Fruit fly (Drosophila melanogaster): ENCODE results near the gene Ttc26.
A peak's percentile ranks its signal among the peaks of the same experiment; 100 is the strongest.

Gene Ttc26

dm6 chr3R:15803502-15804461, 29.6 kb downstream of the Ttc26 start, which contains the start of gene alpha-Man-IIb:
TSS of gene alpha-Man-IIb (plus strand) at chr3R:15804248.
- peak; percentile 54 for TF ChIP-seq fru (GFP tag; optimal IDR thresholded peaks at IDR 0.05)
- no peak for TF ChIP-seq Mio (GFP tag; optimal IDR thresholded peaks at IDR 0.05)
- TF ChIP-seq sage (GFP tag; optimal IDR thresholded peaks at IDR 0.05) = no peak
- no peak for TF ChIP-seq GATAd (GFP tag; optimal IDR thresholded peaks at IDR 0.05)
- no peak for TF ChIP-seq jim (GFP tag; optimal IDR thresholded peaks at IDR 0.05)
- TF ChIP-seq Hr83 (GFP tag; optimal IDR thresholded peaks at IDR 0.05; ENCODE audit: poor library complexity, severe bottlenecking) = peak; percentile 41
- no peak for TF ChIP-seq Hr78 (GFP tag; optimal IDR thresholded peaks at IDR 0.05)
- peak; percentile 25 for TF ChIP-seq rgr (GFP tag; optimal IDR thresholded peaks at IDR 0.05)
- no peak for TF ChIP-seq woc (GFP tag; optimal IDR thresholded peaks at IDR 0.05)
- no peak for TF ChIP-seq usp (GFP tag; optimal IDR thresholded peaks at IDR 0.05)
- TF ChIP-seq Rel (GFP tag; optimal IDR thresholded peaks at IDR 0.05) = no peak
- TF ChIP-seq Rel (tag; optimal IDR thresholded peaks at IDR 0.05) = peak; percentile 25
- TF ChIP-seq Dif (GFP tag; optimal IDR thresholded peaks at IDR 0.05; ENCODE audit: partially characterized antibody) = peak; percentile 5
- peak; percentile 10 for TF ChIP-seq h (GFP tag; optimal IDR thresholded peaks at IDR 0.05)
- peak; percentile 8 for TF ChIP-seq Sp1 (GFP tag; optimal IDR thresholded peaks at IDR 0.05)
- peak; percentile 19 for TF ChIP-seq HLH106 (tag; optimal IDR thresholded peaks at IDR 0.05)

- no peak for TF ChIP-seq CrebA (GFP tag; optimal IDR thresholded peaks at IDR 0.05; ENCODE audit: borderline replicate concordance)
Measured at dm6 chr3R:15804678-15805077, 30.5 kb downstream of the Ttc26 start.

- TF ChIP-seq rgr (GFP tag; optimal IDR thresholded peaks at IDR 0.05) (no peak), foxo (GFP tag; optimal IDR thresholded peaks at IDR 0.05) (peak in 1 of 2 experiments; percentile 26), fru (GFP tag; optimal IDR thresholded peaks at IDR 0.05) (peak; percentile 9), HLH106 (tag; optimal IDR thresholded peaks at IDR 0.05) (peak; percentile 8), Sp1 (GFP tag; optimal IDR thresholded peaks at IDR 0.05) (peak; percentile 12), CG9705 (GFP tag; optimal IDR thresholded peaks at IDR 0.05) (no peak), brk (GFP tag; optimal IDR thresholded peaks at IDR 0.05) (no peak), woc (GFP tag; optimal IDR thresholded peaks at IDR 0.05) (peak; percentile 63)
Measured at dm6 chr3R:15806341-15806740, 32.1 kb downstream of the Ttc26 start.

DNA sequence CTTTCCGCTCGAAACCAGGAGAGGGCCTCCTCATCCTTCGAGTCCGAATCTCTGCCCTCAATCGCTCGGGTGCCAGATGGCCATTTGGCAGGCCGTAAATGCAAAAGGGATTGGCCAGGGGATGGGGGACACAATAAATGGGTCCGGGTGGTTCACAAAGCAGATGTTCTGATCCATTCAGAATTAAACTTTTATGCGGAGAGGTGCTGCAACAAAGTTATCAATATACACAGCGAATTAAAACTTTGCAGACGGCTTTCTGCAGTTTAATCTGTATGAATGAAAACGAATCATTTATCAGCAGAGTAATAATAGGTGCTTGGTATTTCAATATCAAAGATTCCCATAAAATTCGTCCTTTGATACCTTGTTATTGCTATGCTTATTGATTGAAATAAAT, 33.1 kb downstream of the Ttc26 start:
- TF ChIP-seq ey (GFP tag; optimal IDR thresholded peaks at IDR 0.05) (no peak), CG9705 (GFP tag; optimal IDR thresholded peaks at IDR 0.05) (no peak), dsf (GFP tag; optimal IDR thresholded peaks at IDR 0.05; ENCODE audit: borderline replicate concordance) (no peak), Rel (GFP tag; optimal IDR thresholded peaks at IDR 0.05) (no peak), Rel (tag; optimal IDR thresholded peaks at IDR 0.05) (no peak), tai (GFP tag; optimal IDR thresholded peaks at IDR 0.05) (no peak), Abd-B (GFP tag; optimal IDR thresholded peaks at IDR 0.05) (no peak), dmrt93B (GFP tag; optimal IDR thresholded peaks at IDR 0.05) (no peak), jim (GFP tag; optimal IDR thresholded peaks at IDR 0.05) (no peak), woc (GFP tag; optimal IDR thresholded peaks at IDR 0.05) (no peak), usp (GFP tag; optimal IDR thresholded peaks at IDR 0.05) (no peak), Dfd (GFP tag; optimal IDR thresholded peaks at IDR 0.05) (no peak), lola (GFP tag; optimal IDR thresholded peaks at IDR 0.05) (no peak), Mio (GFP tag; optimal IDR thresholded peaks at IDR 0.05) (no peak), sage (GFP tag; optimal IDR thresholded peaks at IDR 0.05) (no peak), HLH106 (tag; optimal IDR thresholded peaks at IDR 0.05) (no peak), brk (GFP tag; optimal IDR thresholded peaks at IDR 0.05) (no peak)

DNA sequence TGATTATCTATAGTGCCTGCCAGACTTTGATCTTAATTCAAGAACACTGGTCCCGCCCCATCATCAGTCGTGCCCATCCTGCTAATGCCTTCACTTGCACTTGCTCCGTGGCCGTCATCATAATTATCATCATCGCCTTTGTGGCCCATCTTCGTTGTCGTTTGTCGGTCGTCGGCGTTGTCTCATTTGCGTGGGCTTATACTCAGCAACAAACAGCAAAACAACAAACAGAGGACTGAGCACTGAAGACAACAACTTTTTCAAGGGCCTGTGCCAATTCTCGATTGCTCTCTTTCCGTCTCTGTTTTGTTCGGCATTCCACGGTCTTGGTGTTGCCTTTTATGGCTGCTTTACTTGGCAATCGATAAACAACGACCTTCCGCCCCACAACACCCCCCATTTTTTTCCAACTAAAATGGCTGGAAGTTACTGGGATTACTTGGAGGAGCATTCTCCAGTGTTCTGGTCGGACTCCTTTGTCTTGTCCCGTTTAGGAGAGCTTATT, 33.7 kb downstream of the Ttc26 start:
- TF ChIP-seq OdsH (GFP tag; optimal IDR thresholded peaks at IDR 0.05) (no peak), h (GFP tag; optimal IDR thresholded peaks at IDR 0.05) (no peak), GATAd (GFP tag; optimal IDR thresholded peaks at IDR 0.05) (no peak), psq (GFP tag; optimal IDR thresholded peaks at IDR 0.05) (peak; percentile 72), woc (GFP tag; optimal IDR thresholded peaks at IDR 0.05) (no peak), fru (GFP tag; optimal IDR thresholded peaks at IDR 0.05) (peak; percentile 86)

Data from whole organism, wandering third instar larva.